Fruit fly (Drosophila melanogaster) whole organism, pupa: ENCODE results near the gene pico.

Experiments
- CG13204 ChIP-seq: fragments of 200-800 bp; sonication (Bioruptor generic); optimal IDR thresholded peaks from 2 replicates; lab custom pipeline; 2018; ENCODE audit warnings: missing biosample characterization, mild to moderate bottlenecking, missing genetic modification characterization, moderate library complexity
- CG15710 ChIP-seq: fragments of 200-800 bp; sonication (Bioruptor generic); optimal IDR thresholded peaks from 2 replicates; lab custom pipeline; 2018; ENCODE audit warnings: missing biosample characterization, mild to moderate bottlenecking, missing genetic modification characterization, moderate library complexity
- CG32121 ChIP-seq: fragments of 200-800 bp; sonication (Bioruptor generic); IDR thresholded peaks from 2 replicates; pipeline ENCODE4 v1.3.6; 2022; ENCODE audit warnings: missing biosample characterization, missing genetic modification characterization
- CG34367 ChIP-seq: fragments of 200-800 bp; sonication (Bioruptor generic); optimal IDR thresholded peaks from 2 replicates; lab custom pipeline; 2018; ENCODE audit warnings: missing biosample characterization, mild to moderate bottlenecking, missing genetic modification characterization
- CG4496 ChIP-seq: fragments of 200-800 bp; sonication (Bioruptor generic); IDR thresholded peaks from 3 replicates; pipeline ENCODE4 v1.3.6; 2022; ENCODE audit warnings: missing biosample characterization, missing genetic modification characterization
- CG8159 ChIP-seq: fragments of 200-800 bp; sonication (Bioruptor generic); optimal IDR thresholded peaks from 3 replicates; lab custom pipeline; 2018; ENCODE audit warnings: missing biosample characterization, mild to moderate bottlenecking, missing genetic modification characterization, moderate library complexity
- CG8301 ChIP-seq: fragments of 200-800 bp; sonication (Bioruptor generic); optimal IDR thresholded peaks from 2 replicates; lab custom pipeline; 2018; ENCODE audit warnings: missing biosample characterization, mild to moderate bottlenecking, missing genetic modification characterization
- CG9948 ChIP-seq: fragments of 200-800 bp; sonication (Bioruptor generic); optimal IDR thresholded peaks from 2 replicates; lab custom pipeline; 2018; ENCODE audit warnings: missing biosample characterization, mild to moderate bottlenecking, missing genetic modification characterization, moderate library complexity
- Snoo ChIP-seq: fragments of 200-800 bp; sonication (Bioruptor generic); optimal IDR thresholded peaks from 3 replicates; lab custom pipeline; 2017; ENCODE audit warnings: missing biosample characterization, mild to moderate bottlenecking, missing genetic modification characterization, inconsistent platforms
- fd96Ca ChIP-seq: fragments of 200-800 bp; sonication (Bioruptor generic); IDR thresholded peaks from 3 replicates; pipeline ENCODE4 v1.3.6; 2022; ENCODE audit warnings: missing biosample characterization, missing genetic modification characterization
- rn ChIP-seq: fragments of 200-800 bp; sonication (Bioruptor generic); IDR thresholded peaks from 2 replicates; pipeline ENCODE4 v1.3.6; 2022; ENCODE audit warnings: missing biosample characterization, missing genetic modification characterization

DNA sequence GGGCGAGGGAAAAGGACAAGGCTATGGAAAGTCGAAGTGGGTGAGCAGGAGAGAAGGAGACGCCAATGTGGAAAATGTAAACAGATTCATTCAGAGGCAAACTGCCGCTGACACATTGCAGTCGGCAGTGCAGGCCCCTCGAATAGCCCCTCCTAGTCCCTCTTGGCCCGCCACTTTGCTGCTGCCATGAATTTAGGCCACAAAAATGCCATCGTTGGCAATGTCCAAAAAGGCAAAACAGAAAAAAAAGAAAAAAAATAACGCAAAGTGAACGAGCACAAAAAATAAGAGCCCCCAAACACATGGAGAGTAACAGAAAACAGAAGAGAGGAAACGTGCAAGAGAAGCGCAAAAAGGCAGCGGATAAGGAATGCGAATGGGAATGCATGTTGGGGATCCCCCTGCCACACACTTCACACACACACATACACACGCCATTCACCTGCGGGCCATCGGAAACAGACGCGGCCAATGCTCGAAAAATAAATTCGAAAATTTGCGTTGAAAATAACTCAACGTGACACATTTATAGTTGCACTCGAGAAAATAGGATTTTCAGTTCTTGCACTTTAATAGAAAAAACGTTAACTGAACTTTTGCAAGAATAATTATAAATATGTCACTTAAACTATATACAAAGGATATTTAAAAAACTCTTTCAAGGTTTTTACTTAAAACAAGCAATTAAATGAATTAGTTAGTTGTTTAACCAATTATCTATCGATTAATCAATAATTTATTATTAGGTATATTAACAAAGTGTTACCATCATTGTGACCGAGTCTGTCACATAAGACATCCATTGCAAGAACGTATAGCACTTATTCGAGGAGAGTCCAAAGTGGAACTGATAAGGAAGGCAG, 26.7 kb upstream of the pico start:
- TF ChIP-seq CG8159 (tag; lab: Kevin White, UChicago) (peak; percentile 77), CG9948 (peak; percentile 51), CG4496 (GFP tag; lab: Robert Waterston, UW) (peak; percentile 34; the same call in 1 of the 3 replicates), Snoo (tag; lab: Kevin White, UChicago) (peak; percentile 59), CG8301 (tag; lab: Kevin White, UChicago) (peak; percentile 64), fd96Ca (peak; percentile 61; the same call in 2 of the 3 replicates), rn (GFP tag; lab: Robert Waterston, UW) (no peak), CG32121 (GFP tag; lab: Robert Waterston, UW) (peak; percentile 54), CG15710 (tag; lab: Kevin White, UChicago) (peak; percentile 51), CG13204 (GFP tag; lab: Kevin White, UChicago) (no peak), CG34367 (tag; lab: Kevin White, UChicago) (peak; percentile 9)
